Worm (Caenorhabditis elegans) whole organism, dauer: ENCODE measurements around the gene nol-10.

Experiments used
- unc-62 ChIP-seq: sonication (generic microtip); optimal IDR thresholded peaks from 2 replicates; lab custom pipeline; 2017; ENCODE audit warnings: missing biosample characterization, missing genetic modification reagents, missing genetic modification characterization

The nol-10 gene

DNA sequence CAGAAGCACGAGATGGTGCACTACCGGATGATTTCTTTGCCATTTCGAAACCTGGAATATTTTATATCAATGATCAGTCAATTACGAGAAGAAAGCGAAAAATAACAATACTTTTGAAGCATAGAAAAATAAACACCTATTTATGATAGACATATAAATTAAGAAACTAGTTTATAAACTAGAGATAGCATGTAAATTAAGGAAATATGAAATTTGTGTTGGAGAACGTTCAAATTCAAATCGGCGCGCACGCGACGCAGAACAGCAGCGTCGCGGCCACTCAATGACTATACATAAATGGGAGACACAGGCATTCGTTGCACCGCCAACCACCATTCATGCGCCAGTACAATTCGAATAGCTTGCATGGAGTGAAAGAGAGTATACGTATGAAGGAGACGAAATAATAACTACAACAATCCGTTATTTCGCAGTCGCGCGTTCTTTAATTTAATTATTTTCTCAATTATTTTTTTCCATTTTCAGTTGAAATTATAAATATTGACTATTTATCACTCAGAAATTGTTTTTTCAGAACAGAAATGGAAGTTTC, at the start of gene nol-10, which contains the start of gene cec-5:
Gene nol-10, plus strand, starts transcription at position 536 of the 553 bp plus-strand sequence.
Gene cec-5, minus strand, starts transcription at position 51 of the 553 bp plus-strand sequence.
- no peak for TF ChIP-seq unc-62 (GFP tag; lab: Kevin White, UChicago)

DNA sequence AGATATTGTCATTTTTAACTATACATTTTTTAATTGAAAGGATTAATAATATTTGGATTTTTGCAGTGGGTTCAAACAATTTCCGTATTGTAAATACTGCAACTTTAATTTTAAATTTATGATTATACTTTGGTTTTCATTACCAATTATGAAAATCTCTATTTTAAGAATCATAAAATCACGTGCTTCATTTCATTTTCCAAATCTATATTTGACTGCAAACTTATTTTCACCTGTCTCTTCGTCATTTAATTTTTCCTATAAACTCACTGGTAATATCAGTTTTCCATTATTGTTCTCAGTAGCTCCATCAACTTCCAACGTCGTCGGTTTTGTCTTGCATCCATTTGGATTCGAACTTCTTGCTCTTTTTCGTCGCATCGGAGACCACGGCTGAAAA, 48.0 kb upstream of the nol-10 start, which contains the start of gene R05G6.1:
Gene R05G6.1, plus strand, starts transcription at position 301 of the 400 bp plus-strand sequence.
- no peak for TF ChIP-seq unc-62 (GFP tag; lab: Kevin White, UChicago)

DNA sequence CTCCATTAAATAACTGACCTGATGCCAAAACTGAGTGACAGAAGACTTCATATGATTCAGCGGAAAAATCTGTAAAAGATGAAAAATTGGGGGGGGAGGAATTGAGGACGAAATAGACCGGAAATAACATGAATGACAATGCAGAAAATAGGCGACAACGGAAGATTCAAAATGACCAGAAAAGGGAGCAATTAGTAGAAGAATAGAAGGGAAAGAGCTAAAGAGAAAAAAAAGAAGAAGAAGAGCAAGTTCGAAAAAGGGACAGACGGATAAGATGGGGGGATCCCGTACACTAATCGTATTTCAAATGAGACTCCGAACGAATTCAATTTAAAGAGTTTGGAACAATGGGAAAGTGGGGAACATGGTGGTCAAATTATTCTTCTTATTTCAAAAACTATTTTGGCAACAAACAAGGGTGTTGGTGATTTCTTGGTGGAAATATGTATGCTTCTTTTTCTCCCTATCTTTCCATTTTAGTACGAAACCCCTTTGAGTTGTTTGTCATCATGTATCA, 37.9 kb upstream of the nol-10 start, which contains the start of gene R05G6.10:
Gene R05G6.10, minus strand, starts transcription at position 51 of the 517 bp plus-strand sequence.
- TF ChIP-seq unc-62 (GFP tag; lab: Kevin White, UChicago), result no peak

DNA sequence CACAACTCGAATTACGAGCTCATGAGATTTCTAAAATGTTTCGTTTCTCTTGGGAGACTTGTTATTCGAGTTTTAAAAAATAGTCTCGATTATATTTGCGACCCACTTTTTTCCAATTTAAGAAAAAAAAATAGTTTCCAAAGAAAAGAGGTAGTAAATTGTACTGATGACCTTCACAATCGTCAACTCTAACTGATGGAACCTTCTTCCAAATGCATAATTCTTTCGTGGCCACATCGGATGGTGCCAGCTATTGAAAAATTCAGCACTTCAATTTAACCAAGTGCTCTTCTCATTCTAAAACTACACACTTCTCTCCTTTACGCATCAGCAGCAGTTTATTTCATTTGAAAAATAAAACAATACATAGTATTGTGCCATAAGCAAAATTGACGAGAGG, 36.7 kb upstream of the nol-10 start:
- no peak for TF ChIP-seq unc-62 (GFP tag; lab: Kevin White, UChicago)

DNA sequence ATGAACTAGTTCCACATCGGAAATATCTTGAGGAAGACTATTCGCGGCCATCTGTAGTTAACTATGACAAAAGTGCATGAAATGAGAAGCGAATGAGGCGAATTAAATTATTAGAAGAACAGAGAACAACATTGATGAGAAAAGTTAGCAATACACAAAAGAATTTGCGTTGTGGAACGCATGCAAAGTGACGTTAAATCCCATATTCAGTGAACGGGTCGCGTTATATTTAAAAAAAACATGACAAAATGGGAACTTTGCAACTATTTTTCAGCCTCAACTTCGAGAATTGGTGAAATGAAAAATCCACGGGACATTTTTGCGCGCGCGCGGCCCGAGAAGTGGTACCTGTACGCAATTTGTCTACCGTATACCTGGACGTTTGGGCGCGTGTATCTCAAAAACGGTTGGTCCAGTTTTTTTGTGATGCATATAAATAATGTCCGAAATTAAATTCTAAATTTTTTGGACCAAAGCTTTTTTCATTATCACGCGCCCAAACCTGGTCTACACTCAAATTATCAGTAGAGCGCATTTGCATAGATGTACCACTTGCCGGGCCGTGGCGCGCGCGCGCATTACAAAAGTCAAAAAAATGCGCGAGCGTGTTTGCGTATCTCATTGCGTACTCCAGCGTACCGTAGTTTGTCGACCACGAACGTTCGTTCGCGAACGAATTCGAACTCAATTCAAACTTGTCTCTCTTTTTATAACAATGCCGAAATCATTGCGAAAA, 32.4 kb upstream of the nol-10 start, which contains the start of the genes cdd-2 and oef-1:
Gene cdd-2, minus strand, starts transcription at position 51 of the 736 bp plus-strand sequence.
Gene oef-1, plus strand, starts transcription at position 575 of the 736 bp plus-strand sequence.
- no peak for TF ChIP-seq unc-62 (GFP tag; lab: Kevin White, UChicago)

DNA sequence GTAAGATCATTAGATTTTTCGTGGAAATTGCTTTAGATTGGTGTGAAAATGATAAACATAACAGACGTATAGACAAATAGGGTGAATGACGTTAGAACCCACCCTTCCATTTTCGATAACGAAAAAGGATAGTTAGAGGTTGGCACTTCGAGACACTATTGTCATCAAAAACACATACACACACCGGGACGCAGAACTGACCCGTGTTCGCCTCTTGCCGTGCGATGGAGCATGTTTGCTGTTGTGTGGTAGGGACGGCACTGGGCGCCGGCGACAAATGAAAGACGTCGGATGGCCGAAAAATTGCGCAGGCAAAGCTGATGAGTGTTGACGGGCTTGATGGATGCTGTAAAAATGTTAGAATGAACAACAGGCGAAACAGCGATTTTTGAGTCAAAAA, 30.6 kb upstream of the nol-10 start:
- no peak for TF ChIP-seq unc-62 (GFP tag; lab: Kevin White, UChicago)

DNA sequence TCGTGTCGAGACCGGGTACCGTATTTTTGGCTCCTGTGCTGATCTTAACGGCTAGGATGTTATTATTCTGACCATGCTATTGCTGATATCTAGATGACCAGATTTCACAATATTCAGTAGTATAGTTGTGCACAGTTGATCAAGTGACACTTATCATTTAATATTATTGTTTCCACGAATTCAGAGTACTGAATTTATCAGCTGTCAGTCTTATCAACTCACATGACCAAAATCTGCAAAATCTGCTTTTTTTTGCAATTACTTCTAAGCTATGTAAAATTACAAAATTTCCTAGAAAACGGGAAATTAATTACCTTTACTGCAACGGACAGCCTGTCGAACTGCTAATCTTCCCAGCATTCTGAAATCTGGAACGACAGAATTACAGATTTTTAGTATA, 30.0 kb upstream of the nol-10 start, which contains the start of gene pam-1:
Gene pam-1, minus strand, starts transcription at position 368 of the 400 bp plus-strand sequence.
- TF ChIP-seq unc-62 (GFP tag; lab: Kevin White, UChicago), result no peak

DNA sequence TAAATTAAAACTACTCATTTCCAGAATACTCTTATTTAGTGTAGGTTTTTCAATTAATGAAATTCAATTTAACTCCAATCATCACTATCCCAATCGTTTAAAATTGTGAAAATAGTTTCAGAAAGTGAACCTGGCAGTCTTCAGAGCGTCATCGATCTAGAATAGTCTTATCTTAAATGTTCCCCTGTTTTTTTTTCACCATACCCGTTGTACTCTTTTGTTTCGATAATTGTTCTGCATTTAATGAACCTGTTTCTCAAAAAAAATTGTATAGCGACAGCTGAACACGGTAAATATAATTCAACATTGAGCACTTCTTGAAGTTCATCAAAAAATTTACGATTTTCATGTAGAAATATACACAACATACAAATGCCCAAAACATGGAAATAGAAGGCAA, 29.1 kb upstream of the nol-10 start:
- no peak for TF ChIP-seq unc-62 (GFP tag; lab: Kevin White, UChicago)

DNA sequence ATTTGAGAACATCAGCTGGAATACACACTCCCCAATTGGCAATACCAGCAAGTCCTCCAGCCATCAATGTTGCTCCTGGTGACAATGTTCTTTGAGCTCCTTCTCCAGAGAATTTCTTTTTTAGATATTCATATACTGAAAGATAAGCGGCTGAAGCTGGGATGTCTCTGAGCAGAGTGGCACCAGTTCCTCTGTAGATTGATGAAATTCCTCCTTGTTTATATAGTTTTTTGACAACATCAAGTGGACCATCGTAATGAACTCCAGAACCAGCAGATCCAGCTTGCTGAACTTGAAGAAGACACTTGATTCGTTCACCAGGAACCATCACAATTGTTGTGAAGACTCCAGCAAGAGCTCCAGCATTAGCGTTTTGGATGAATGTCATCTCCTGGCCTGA, 28.3 kb upstream of the nol-10 start:
- no peak for TF ChIP-seq unc-62 (GFP tag; lab: Kevin White, UChicago)

DNA sequence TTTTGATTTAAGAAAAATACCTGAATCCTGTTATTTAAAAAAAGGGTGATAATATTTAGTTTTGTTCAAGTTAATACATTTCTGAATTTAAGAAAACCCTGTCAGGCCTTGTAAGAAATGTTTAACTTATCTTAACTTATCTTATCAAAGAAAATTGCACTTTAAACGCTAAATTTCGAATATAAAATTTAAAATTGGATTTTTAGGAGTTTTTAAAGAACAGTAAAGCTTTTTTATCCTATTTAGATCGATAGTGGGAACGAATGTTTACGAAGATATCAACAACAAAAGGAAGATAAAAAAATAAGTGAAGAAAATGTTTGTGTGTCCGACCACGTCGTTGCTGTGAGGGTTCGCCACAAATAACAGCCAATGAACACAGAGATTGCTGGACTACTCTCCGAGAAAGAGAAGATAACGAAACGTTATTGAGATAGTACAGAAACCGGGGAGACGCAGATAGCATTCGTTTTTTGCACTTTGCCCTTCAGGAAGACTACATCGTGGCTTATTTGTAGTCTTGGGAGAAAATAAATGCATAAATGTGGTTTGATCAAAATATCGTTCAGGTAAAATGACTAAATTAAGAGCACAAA, 27.3 kb upstream of the nol-10 start, which contains the start of gene dif-1:
Gene dif-1, minus strand, starts transcription at position 51 of the 596 bp plus-strand sequence.
- no peak for TF ChIP-seq unc-62 (GFP tag; lab: Kevin White, UChicago)

DNA sequence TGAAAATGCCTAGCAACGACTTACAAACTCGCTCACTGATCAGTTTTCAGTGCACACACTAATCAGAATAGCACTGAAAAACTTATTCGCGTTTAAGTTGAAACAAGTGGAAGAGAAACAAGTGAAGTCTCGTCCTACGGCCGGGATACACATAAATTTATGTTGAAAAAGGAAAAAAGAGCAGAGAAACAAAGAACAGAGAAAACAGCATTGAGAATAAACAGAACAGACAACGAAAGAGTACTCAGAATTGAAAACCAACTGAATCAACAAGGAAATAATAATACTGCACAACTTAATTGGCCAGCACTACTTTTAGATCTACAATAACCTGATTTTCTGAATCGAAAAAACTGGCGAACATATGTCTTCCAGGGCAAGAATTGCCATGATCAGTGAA, 26.0 kb upstream of the nol-10 start, which contains the start of gene F49E8.6:
Gene F49E8.6, minus strand, starts transcription at position 317 of the 400 bp plus-strand sequence.
- TF ChIP-seq unc-62 (GFP tag; lab: Kevin White, UChicago), result no peak

DNA sequence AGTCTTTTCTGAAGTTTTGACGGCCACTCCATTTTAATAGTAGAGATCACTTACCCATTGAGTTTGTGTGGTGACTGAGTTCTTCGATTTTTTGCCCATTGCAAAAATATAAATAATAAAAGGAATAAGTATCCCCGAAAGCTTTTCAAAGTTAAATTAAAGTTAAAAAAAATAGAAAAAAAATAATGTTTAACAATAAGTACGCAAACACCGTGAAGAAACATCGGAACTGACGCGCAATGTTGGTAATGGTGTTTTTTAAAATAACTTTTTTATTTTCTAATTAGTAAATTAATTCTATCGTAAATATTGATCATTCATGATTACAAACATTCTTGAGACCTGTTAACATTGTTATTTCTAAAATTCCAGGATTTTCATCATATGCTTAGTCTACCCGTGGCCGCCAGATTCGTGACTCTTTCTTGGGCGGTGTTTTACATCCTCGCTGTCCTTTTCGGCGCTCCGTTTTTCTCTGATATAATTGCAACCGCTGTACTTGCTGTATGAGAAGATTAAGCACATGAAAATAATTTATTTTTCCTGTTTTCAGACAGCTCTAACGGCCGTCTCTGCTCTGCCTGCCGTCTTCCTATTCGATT, 24.0 kb upstream of the nol-10 start, which contains the start of the genes F49E8.7, F49E8.8 and nprl-2:
Gene F49E8.7, minus strand, starts transcription at position 101 of the 602 bp plus-strand sequence.
Gene F49E8.8, plus strand, starts transcription at position 373 of the 602 bp plus-strand sequence.
Gene nprl-2, plus strand, starts transcription at position 552 of the 602 bp plus-strand sequence.
- TF ChIP-seq unc-62 (GFP tag; lab: Kevin White, UChicago), result no peak

DNA sequence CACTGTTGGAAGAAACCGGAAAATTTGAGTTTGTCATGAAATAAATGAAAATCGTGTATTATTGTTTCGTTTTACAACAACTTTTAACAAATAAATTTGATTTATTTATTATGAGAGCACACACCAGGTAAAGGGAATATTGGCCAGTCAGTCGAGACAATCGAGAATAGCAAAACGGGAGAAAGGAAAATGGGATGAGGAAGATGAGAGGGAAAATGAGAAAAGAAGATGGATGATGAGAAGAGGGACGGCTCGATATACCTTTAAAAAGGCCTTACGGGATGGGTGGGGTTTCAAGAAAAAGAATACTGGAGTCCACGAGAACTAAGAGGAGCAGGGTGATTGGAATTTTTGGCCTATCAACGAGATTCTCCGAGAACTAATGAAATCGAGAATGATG, 21.7 kb upstream of the nol-10 start:
- TF ChIP-seq unc-62 (GFP tag; lab: Kevin White, UChicago), result no peak

DNA sequence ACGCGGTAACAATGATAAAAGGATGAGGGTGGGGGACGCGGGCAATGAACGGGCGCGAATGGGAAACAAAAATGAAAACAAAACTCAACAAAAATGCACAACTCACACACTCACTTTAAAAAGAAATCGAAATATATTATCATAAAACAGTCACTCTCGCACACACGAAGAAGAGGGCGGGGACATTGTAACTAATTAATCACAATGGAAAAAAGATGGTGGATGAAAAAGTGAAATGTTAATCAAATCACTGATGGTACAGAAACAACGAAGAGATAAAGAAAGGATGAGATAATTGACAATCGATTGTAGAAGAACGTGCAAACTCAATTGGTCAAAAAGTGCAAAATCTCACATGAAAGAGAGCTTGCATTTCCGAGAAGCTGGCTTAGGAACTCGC, 21.2 kb upstream of the nol-10 start:
- no peak for TF ChIP-seq unc-62 (GFP tag; lab: Kevin White, UChicago)

DNA sequence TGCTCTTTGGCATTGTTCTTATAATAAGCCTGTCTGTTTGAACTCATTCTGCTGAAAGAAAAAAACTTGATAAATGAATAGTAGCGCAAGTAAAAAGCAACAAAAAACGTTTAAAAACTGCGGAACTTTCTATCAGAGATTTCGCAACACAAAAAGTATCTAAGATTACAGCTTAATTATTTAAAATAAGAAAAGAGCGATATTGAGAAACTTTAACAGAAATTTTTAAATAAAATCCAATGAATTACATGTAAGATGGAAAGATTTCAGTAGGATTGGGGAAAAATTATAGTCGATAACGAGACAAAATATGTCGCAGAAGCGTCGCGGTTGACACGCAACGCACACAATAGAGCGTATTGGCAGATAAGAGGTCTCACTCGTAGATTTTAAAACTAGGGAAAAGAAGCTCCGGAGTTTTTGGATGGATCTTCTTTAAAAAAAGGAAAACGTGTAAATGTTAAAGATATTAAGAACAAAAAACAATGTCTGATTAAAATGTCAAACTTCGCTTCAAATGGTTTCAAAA, 18.7 kb upstream of the nol-10 start, which contains the start of gene ima-3:
Gene ima-3, minus strand, starts transcription at position 51 of the 529 bp plus-strand sequence.
- no peak for TF ChIP-seq unc-62 (GFP tag; lab: Kevin White, UChicago)
